Worm (Caenorhabditis elegans) whole organism, L4 larva: ENCODE data around the gene htrl-1.

Experiments used
- F37D6.2 ChIP-seq: sonication (generic microtip); optimal IDR thresholded peaks from 2 replicates; lab custom pipeline; 2016; ENCODE audit warnings: mild to moderate bottlenecking, missing genetic modification characterization, missing compliant biosample characterization
- ceh-82 ChIP-seq: sonication (generic microtip); optimal IDR thresholded peaks from 2 replicates; lab custom pipeline; 2017; ENCODE audit warnings: missing biosample characterization, missing genetic modification characterization
- daf-12 ChIP-seq: fragments of 150-350 bp; optimal IDR thresholded peaks from 2 replicates; lab custom pipeline; 2014; ENCODE audit warnings: missing biosample characterization, missing genetic modification reagents, missing genetic modification characterization
- dmd-6 ChIP-seq: fragments of 200-800 bp; sonication (Bioruptor generic); IDR thresholded peaks from 2 replicates; pipeline ENCODE4 v1.3.6; 2022; ENCODE audit warnings: missing genetic modification reagents, missing genetic modification characterization, missing compliant biosample characterization
- duxl-1 ChIP-seq: sonication (generic microtip); optimal IDR thresholded peaks from 2 replicates; lab custom pipeline; 2016; ENCODE audit warnings: mild to moderate bottlenecking, missing genetic modification characterization, moderate library complexity, missing compliant biosample characterization; ENCODE audit not compliant: poor library complexity
- lin-39 ChIP-seq: fragments of 150-350 bp; optimal IDR thresholded peaks from 2 replicates; lab custom pipeline; 2014; ENCODE audit warnings: missing biosample characterization, missing genetic modification reagents, missing genetic modification characterization
- madf-5 ChIP-seq, 2 experiments: fragments of 200-800 bp; sonication (Bioruptor generic); IDR thresholded peaks; 2 replicates each; pipeline ENCODE4 v1.3.6; 2022; ENCODE audit warnings: missing compliant biosample characterization in 2 of 2, missing genetic modification characterization in 2 of 2
- pha-4 ChIP-seq, 2 experiments: fragments of 150-350 bp in 1 of 2; fragments of 200-800 bp in 1 of 2; sonication (Bioruptor generic) in 1 of 2; IDR thresholded peaks in 1 of 2; optimal IDR thresholded peaks in 1 of 2; 2 replicates each; pipeline versions ENCODE4 v1.3.6 to Lab custom; 2014 to 2022; ENCODE audit warnings: missing genetic modification characterization in 2 of 2, missing genetic modification reagents in 2 of 2, missing biosample characterization in 1 of 2, missing compliant biosample characterization in 1 of 2
- pqm-1 ChIP-seq: sonication (generic microtip); optimal IDR thresholded peaks from 2 replicates; lab custom pipeline; 2017; ENCODE audit warnings: missing biosample characterization, missing genetic modification characterization
- snpc-4 ChIP-seq: fragments of 150-350 bp; optimal IDR thresholded peaks from 2 replicates; lab custom pipeline; 2014; ENCODE audit warnings: missing biosample characterization, missing genetic modification characterization
- unc-62 ChIP-seq, 3 experiments: fragments of 150-350 bp in 1 of 3; sonication (generic microtip); optimal IDR thresholded peaks in 2 of 3; peaks in 1 of 3; 1 replicate in 1 of 3; 2 replicates in 2 of 3; lab custom pipeline; 2014 to 2017; ENCODE audit warnings: missing biosample characterization in 3 of 3, missing genetic modification characterization in 3 of 3, missing genetic modification reagents in 3 of 3, missing genotype in 1 of 3
- ztf-11 ChIP-seq: fragments of 150-350 bp; optimal IDR thresholded peaks from 2 replicates; lab custom pipeline; 2014; ENCODE audit warnings: missing biosample characterization, missing genetic modification characterization

DNA sequence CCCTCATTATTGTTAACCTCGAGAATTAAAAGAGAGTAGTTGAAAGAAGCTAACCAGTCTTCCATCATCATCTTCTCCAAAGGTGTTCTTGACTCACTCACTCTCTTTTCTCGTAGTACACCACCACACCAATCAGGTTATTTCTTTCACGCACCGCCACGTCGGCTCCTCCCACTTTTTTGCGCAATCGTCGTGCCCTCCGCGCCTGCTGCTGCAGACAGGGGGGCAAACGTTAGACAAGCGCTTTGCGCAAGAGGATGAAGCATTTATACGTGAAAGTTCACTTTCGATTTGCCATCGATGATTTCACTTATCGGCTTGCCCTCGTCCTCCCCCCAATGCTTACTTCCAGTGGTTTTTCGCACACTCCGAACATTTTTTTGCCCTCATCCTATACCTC is 29.2 kb upstream of the htrl-1 start:
- TF ChIP-seq duxl-1 (no peak), lin-39 (no peak), pha-4 (GFP tag; IDR thresholded peaks at IDR 0.05; lab: Robert Waterston, UW) (no peak), pha-4 (tag; optimal IDR thresholded peaks at IDR 0.05; lab: Kevin White, UChicago) (no peak), F37D6.2 (tag; lab: Kevin White, UChicago) (no peak), ceh-82 (tag; lab: Kevin White, UChicago) (no peak), snpc-4 (tag; lab: Kevin White, UChicago) (no peak), dmd-6 (no peak), pqm-1 (tag; lab: Kevin White, UChicago) (no peak), daf-12 (no peak), madf-5 (GFP tag; IDR thresholded peaks at IDR 0.05; lab: Robert Waterston, UW) (no peak), unc-62 (GFP tag; optimal IDR thresholded peaks at IDR 0.05 in 1 of 2; lab: Kevin White, UChicago) (no peak), unc-62 (tag; optimal IDR thresholded peaks at IDR 0.05; lab: Kevin White, UChicago) (no peak), ztf-11 (tag; lab: Kevin White, UChicago) (no peak)
